Worm (Caenorhabditis elegans) whole organism, midembryonic: ENCODE measurements around the gene F53C3.4.

Source experiments
- T22C8.4 ChIP-seq: fragments of 200-800 bp; sonication (Bioruptor generic); IDR thresholded peaks from 2 replicates; pipeline ENCODE4 v1.3.6; 2022; ENCODE audit warnings: missing genetic modification characterization, missing compliant biosample characterization
- cog-1 ChIP-seq: sonication (generic microtip); optimal IDR thresholded peaks from 2 replicates; lab custom pipeline; 2016; ENCODE audit warnings: missing genetic modification characterization, missing compliant biosample characterization
- flt-1 ChIP-seq: fragments of 200-800 bp; sonication (Bioruptor generic); IDR thresholded peaks from 2 replicates; pipeline ENCODE4 v1.3.6; 2022; ENCODE audit warnings: missing genetic modification characterization, missing compliant biosample characterization
- klf-2 ChIP-seq: fragments of 200-800 bp; sonication (Bioruptor generic); conservative IDR thresholded peaks from 2 replicates; pipeline ENCODE4 v1.3.6; 2022; ENCODE audit warnings: missing genetic modification reagents, missing genetic modification characterization, missing compliant biosample characterization
- med-1 ChIP-seq: sonication (generic microtip); optimal IDR thresholded peaks from 2 replicates; lab custom pipeline; 2017; ENCODE audit warnings: missing genetic modification characterization, mild to moderate bottlenecking, missing compliant biosample characterization, antibody characterized with exemption, missing genetic modification reagents; ENCODE audit not compliant: insufficient read depth
- ref-1 ChIP-seq: fragments of 200-800 bp; sonication (Bioruptor generic); conservative IDR thresholded peaks from 2 replicates; pipeline ENCODE4 v1.3.6; 2022; ENCODE audit warnings: missing genetic modification reagents, missing genetic modification characterization, missing compliant biosample characterization
- tab-1 ChIP-seq: fragments of 200-800 bp; sonication (Bioruptor generic); IDR thresholded peaks from 2 replicates; pipeline ENCODE4 v1.3.6; 2022; ENCODE audit warnings: missing genetic modification characterization, missing compliant biosample characterization
- ztf-23 ChIP-seq: fragments of 200-800 bp; sonication (Bioruptor generic); IDR thresholded peaks from 2 replicates; pipeline ENCODE4 v1.3.6; 2022; ENCODE audit warnings: missing genetic modification reagents, missing genetic modification characterization, missing compliant biosample characterization
- ztf-29 ChIP-seq: fragments of 200-800 bp; sonication (Bioruptor generic); IDR thresholded peaks from 2 replicates; pipeline ENCODE4 v1.3.6; 2022; ENCODE audit warnings: missing genetic modification reagents, missing genetic modification characterization, missing compliant biosample characterization

F53C3.4 gene

ce11 chrII:3950077-3950476, 48.9 kb downstream of the F53C3.4 start, which contains the start of gene sea-2:
TSS of gene sea-2 (plus strand) at chrII:3950377.
- no peak for TF ChIP-seq ztf-29 (GFP tag; lab: Robert Waterston, UW)
- no peak for TF ChIP-seq ref-1
- TF ChIP-seq cog-1 (tag; lab: Kevin White, UChicago) = no peak
- TF ChIP-seq med-1 = no peak
- no peak for TF ChIP-seq flt-1 (GFP tag; lab: Robert Waterston, UW)
- TF ChIP-seq ztf-23 (GFP tag; lab: Robert Waterston, UW) = no peak
- no peak for TF ChIP-seq T22C8.4 (GFP tag; lab: Robert Waterston, UW)
- TF ChIP-seq klf-2 (GFP tag; lab: Robert Waterston, UW) = no peak
- no peak for TF ChIP-seq tab-1 (GFP tag; lab: Robert Waterston, UW)

ce11 chrII:3951354-3951753, 50.1 kb downstream of the F53C3.4 start:
- no peak for TF ChIP-seq cog-1 (tag; lab: Kevin White, UChicago)
- no peak for TF ChIP-seq ztf-23 (GFP tag; lab: Robert Waterston, UW)
- no peak for TF ChIP-seq ref-1
- no peak for TF ChIP-seq T22C8.4 (GFP tag; lab: Robert Waterston, UW)
- no peak for TF ChIP-seq klf-2 (GFP tag; lab: Robert Waterston, UW)
- no peak for TF ChIP-seq ztf-29 (GFP tag; lab: Robert Waterston, UW)
- TF ChIP-seq tab-1 (GFP tag; lab: Robert Waterston, UW) = no peak
- TF ChIP-seq flt-1 (GFP tag; lab: Robert Waterston, UW) = no peak
- TF ChIP-seq med-1 = no peak

- TF ChIP-seq ref-1 (no peak), klf-2 (GFP tag; lab: Robert Waterston, UW) (no peak), flt-1 (GFP tag; lab: Robert Waterston, UW) (no peak), T22C8.4 (GFP tag; lab: Robert Waterston, UW) (no peak), ztf-29 (GFP tag; lab: Robert Waterston, UW) (no peak), med-1 (no peak)
These were observed 51.2 kb downstream of the F53C3.4 start for ce11 chrII:3952368-3952767.
